Worm (Caenorhabditis elegans) whole organism, mixed stage, embryonic: ENCODE results near the gene T13G4.1.

ENCODE experiments used
- nhr-76 ChIP-seq: sonication (generic microtip); optimal IDR thresholded peaks from 2 replicates; lab custom pipeline; 2017; ENCODE audit warnings: missing biosample characterization, missing genetic modification characterization
- unc-62 ChIP-seq: fragments of 150-350 bp; optimal IDR thresholded peaks from 2 replicates; lab custom pipeline; 2014; ENCODE audit warnings: missing biosample characterization, missing genetic modification reagents, missing genetic modification characterization

DNA sequence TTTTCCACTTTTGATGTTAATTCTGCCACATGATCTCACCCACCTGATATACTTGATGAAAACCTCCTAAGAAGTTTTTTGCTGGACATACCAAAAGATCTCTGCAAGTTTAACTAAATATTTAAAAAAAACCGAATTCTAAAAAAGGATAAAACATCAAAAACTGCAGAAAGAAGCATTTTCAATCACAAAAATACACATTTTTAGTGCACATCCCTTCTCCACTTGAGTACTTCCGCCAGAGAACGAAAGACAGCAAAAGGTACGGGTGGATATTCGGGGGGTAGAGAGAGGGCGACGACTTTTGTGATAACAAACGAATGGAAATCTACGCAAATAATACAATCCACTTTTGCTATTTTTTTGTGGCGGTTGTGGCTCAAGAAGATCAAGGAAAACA, 37.7 kb downstream of the T13G4.1 start, which contains the start of gene C46H3.2:
- TF ChIP-seq unc-62 (no peak), nhr-76 (tag; lab: Kevin White, UChicago) (no peak)
